Fruit fly (Drosophila melanogaster) whole organism, embryonic: Measurements from ENCODE around the gene Pi3K21B.

ENCODE experiments used
- CG10209 ChIP-seq: fragments of 200-800 bp; sonication (Bioruptor generic); optimal IDR thresholded peaks from 3 replicates; lab custom pipeline; 2017; ENCODE audit warnings: missing biosample characterization, mild to moderate bottlenecking, missing genetic modification characterization, missing genetic modification reagents
- CG12391 ChIP-seq: fragments of 200-800 bp; sonication (Bioruptor generic); optimal IDR thresholded peaks from 3 replicates; lab custom pipeline; 2018; ENCODE audit warnings: missing biosample characterization, mild to moderate bottlenecking, missing genetic modification characterization, moderate library complexity
- CG1602 ChIP-seq: fragments of 200-800 bp; sonication (Bioruptor generic); optimal IDR thresholded peaks from 3 replicates; lab custom pipeline; 2016; ENCODE audit warnings: missing biosample characterization, missing genetic modification characterization
- CG17385 ChIP-seq: fragments of 200-800 bp; sonication (Bioruptor generic); optimal IDR thresholded peaks from 3 replicates; lab custom pipeline; 2018; ENCODE audit warnings: missing biosample characterization, mild to moderate bottlenecking, missing genetic modification characterization
- CG2129 ChIP-seq: fragments of 200-800 bp; sonication (Bioruptor generic); IDR thresholded peaks from 2 replicates; pipeline ENCODE4 v1.3.6; 2022; ENCODE audit warnings: missing biosample characterization, missing genetic modification characterization; ENCODE audit not compliant: partially characterized antibody
- CG6272 ChIP-seq: fragments of 200-800 bp; sonication (Bioruptor generic); IDR thresholded peaks from 2 replicates; pipeline ENCODE4 v1.3.6; 2022; ENCODE audit warnings: missing biosample characterization, missing genetic modification characterization
- CG6854 ChIP-seq: fragments of 200-800 bp; sonication (Bioruptor generic); optimal IDR thresholded peaks from 3 replicates; lab custom pipeline; 2017; ENCODE audit warnings: missing biosample characterization, mild to moderate bottlenecking, missing genetic modification characterization
- Hr3 ChIP-seq: fragments of 200-800 bp; sonication (Bioruptor generic); optimal IDR thresholded peaks from 3 replicates; lab custom pipeline; 2016; ENCODE audit warnings: missing biosample characterization, missing genetic modification characterization
- PHDP ChIP-seq: fragments of 200-800 bp; sonication (Bioruptor generic); optimal IDR thresholded peaks from 3 replicates; lab custom pipeline; 2018; ENCODE audit warnings: missing biosample characterization, mild to moderate bottlenecking, missing genetic modification characterization, moderate library complexity
- cato ChIP-seq: fragments of 200-800 bp; sonication (Bioruptor generic); optimal IDR thresholded peaks from 2 replicates; lab custom pipeline; 2016; ENCODE audit warnings: missing biosample characterization, missing genetic modification characterization, borderline replicate concordance
- maf-S ChIP-seq: fragments of 200-800 bp; sonication (Bioruptor generic); optimal IDR thresholded peaks from 2 replicates; lab custom pipeline; 2016; ENCODE audit warnings: missing biosample characterization, missing genetic modification characterization
- otp ChIP-seq: fragments of 200-800 bp; sonication (Bioruptor generic); IDR thresholded peaks from 3 replicates; pipeline ENCODE4, ENCODE4 v1.3.6; 2022; ENCODE audit warnings: missing biosample characterization, missing genetic modification characterization
- pfk ChIP-seq: fragments of 200-800 bp; sonication (Bioruptor generic); optimal IDR thresholded peaks from 2 replicates; lab custom pipeline; 2018; ENCODE audit warnings: missing biosample characterization, mild to moderate bottlenecking, missing genetic modification characterization, moderate library complexity
- sim ChIP-seq: fragments of 200-800 bp; sonication (Bioruptor generic); IDR thresholded peaks from 2 replicates; pipeline ENCODE4 v1.3.6; 2022; ENCODE audit warnings: missing biosample characterization, missing genetic modification characterization

dm6 chr2L:298285-298644 lies 585 bp downstream of the Pi3K21B start:
- TF ChIP-seq CG17385 (no peak), CG12391 (tag; lab: Kevin White, UChicago) (no peak), otp (GFP tag; lab: Robert Waterston, UW) (no peak), cato (no peak), CG10209 (no peak), PHDP (no peak), Hr3 (GFP tag; lab: Kevin White, UChicago) (no peak), pfk (GFP tag; lab: Kevin White, UChicago) (peak; percentile 9), sim (GFP tag; lab: Robert Waterston, UW) (no peak), CG6272 (no peak), maf-S (no peak), CG1602 (GFP tag; lab: Kevin White, UChicago) (no peak), CG6854 (GFP tag; lab: Kevin White, UChicago) (no peak), CG2129 (GFP tag; lab: Robert Waterston, UW) (no peak)
